Fruit fly (Drosophila melanogaster): ENCODE results near the gene isoQC.

Gene isoQC

DNA sequence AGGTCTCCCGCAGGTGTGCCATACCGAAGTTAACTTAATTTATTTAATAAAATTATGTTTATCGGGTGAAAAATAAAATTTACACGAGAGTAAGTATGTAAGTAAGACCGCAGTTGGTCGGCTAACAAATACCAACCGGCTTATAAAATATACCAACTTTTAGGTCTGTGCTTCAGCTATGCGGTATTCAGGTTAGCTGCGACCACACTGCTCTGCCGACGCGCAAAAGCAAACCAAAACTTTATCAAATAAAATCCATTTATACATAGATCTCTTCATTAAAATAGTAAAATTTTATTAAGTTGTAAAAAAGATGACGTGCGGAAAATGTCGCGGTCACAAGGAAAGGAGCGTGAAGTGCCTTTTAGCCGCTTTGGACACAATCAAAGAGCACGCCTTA, 38.2 kb upstream of the isoQC start, which contains the start of the genes mRpL15 and CtIP:
mRpL15 (minus strand) TSS at position 141 of the 400 bp plus-strand sequence.
CtIP (plus strand) TSS at position 182 of the 400 bp plus-strand sequence.
- TF ChIP-seq Met (GFP tag; optimal IDR thresholded peaks at IDR 0.05) (no peak), esn (GFP tag; optimal IDR thresholded peaks at IDR 0.05) (peak; percentile 16), Eip93F (GFP tag; optimal IDR thresholded peaks at IDR 0.05) (peak; percentile 25)

dm6 chr3L:20439772-20440171, 34.5 kb upstream of the isoQC start, which contains the start of gene Hpd:
Gene Hpd, minus strand, starts transcription at chr3L:20439872.
- TF ChIP-seq CG31627 (GFP tag; optimal IDR thresholded peaks at IDR 0.05) (no peak), CG6808 (GFP tag; optimal IDR thresholded peaks at IDR 0.05) (no peak), Sox15 (GFP tag; optimal IDR thresholded peaks at IDR 0.05) (no peak)

DNA sequence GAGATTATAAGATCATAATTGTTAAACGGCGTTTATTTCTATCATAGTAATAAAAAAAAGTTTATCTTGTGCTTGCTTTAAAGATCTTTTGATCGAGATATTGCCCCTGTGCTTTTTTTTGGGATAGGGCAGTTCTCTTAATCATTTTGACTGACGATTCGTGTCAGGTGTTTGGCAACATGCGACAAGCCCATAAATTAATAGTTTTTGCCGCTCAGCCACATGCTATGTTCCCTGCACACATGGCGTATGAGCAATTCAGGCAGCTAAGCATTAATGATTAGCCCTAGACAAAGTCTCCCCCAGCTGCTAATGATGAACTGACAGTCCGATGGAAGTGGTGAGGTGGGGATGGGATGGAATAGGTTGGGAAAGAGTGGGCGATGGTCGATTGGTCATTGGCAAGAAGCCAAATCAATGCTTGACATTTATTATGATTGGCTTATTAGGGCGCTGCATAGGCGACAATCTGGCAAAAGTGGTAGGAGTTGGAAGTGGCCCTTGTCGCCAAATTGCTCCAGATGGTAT, 33.3 kb upstream of the isoQC start:
- TF ChIP-seq CG8319 (GFP tag; optimal IDR thresholded peaks at IDR 0.05) = no peak
- TF ChIP-seq Lpt (GFP tag; optimal IDR thresholded peaks at IDR 0.05) = no peak
- TF ChIP-seq Met (GFP tag; optimal IDR thresholded peaks at IDR 0.05) = no peak
- TF ChIP-seq Sox15 (GFP tag; optimal IDR thresholded peaks at IDR 0.05) = no peak
- TF ChIP-seq svp (GFP tag) = no peak
- TF ChIP-seq Hr4 (GFP tag; optimal IDR thresholded peaks at IDR 0.05) = no peak

dm6 chr3L:20441632-20442469, 32.4 kb upstream of the isoQC start, which contains the start of gene CG5910:
Gene CG5910, plus strand, starts transcription at chr3L:20442419.
- peak; percentile 86 for TF ChIP-seq CG3032 (tag; optimal IDR thresholded peaks at IDR 0.05)
- no peak for TF ChIP-seq CG16779 (tag; optimal IDR thresholded peaks at IDR 0.05)
- TF ChIP-seq CG8319 (GFP tag; optimal IDR thresholded peaks at IDR 0.05) = no peak
- peak; percentile 89 for TF ChIP-seq Ets96B (tag; optimal IDR thresholded peaks at IDR 0.05)
- TF ChIP-seq CG11902 (GFP tag; optimal IDR thresholded peaks at IDR 0.05) = peak; percentile 37
- TF ChIP-seq Gug (GFP tag; IDR thresholded peaks at IDR 0.05) = no peak
- TF ChIP-seq CG8119 (GFP tag; IDR thresholded peaks at IDR 0.05) = no peak
- TF ChIP-seq Hr4 (GFP tag; optimal IDR thresholded peaks at IDR 0.05) = no peak
- peak; percentile 40 for TF ChIP-seq Sox15 (GFP tag; optimal IDR thresholded peaks at IDR 0.05)
- peak; percentile 44 for TF ChIP-seq fkh (GFP tag; optimal IDR thresholded peaks at IDR 0.05)
- no peak for TF ChIP-seq Hr39 (GFP tag; optimal IDR thresholded peaks at IDR 0.05)
- TF ChIP-seq pdm3 (GFP tag; optimal IDR thresholded peaks at IDR 0.05) = no peak
- peak; percentile 76 for TF ChIP-seq acj6 (GFP tag; optimal IDR thresholded peaks at IDR 0.05)
- peak; percentile 41 for TF ChIP-seq CG11762 (GFP tag; optimal IDR thresholded peaks at IDR 0.05; ENCODE audit: insufficient read depth)
- TF ChIP-seq CG32006 (GFP tag; optimal IDR thresholded peaks at IDR 0.05) = no peak
- TF ChIP-seq cyc (GFP tag; optimal IDR thresholded peaks at IDR 0.05) = peak; percentile 53
- no peak for TF ChIP-seq spab (GFP tag; optimal IDR thresholded peaks at IDR 0.05)
- no peak for TF ChIP-seq CG6276 (GFP tag; optimal IDR thresholded peaks at IDR 0.05)
- no peak for TF ChIP-seq Eip75B (GFP tag; optimal IDR thresholded peaks at IDR 0.05)
- TF ChIP-seq CG31627 (GFP tag; optimal IDR thresholded peaks at IDR 0.05) = peak; percentile 27
- TF ChIP-seq CG4318 (GFP tag; optimal IDR thresholded peaks at IDR 0.05) = no peak
- TF ChIP-seq fd85E (GFP tag; optimal IDR thresholded peaks at IDR 0.05) = no peak
- no peak for TF ChIP-seq svp (GFP tag)
- peak; percentile 61; the same call in 1 of the 3 replicates for TF ChIP-seq CG6163 (GFP tag; IDR thresholded peaks at IDR 0.05)
- no peak for TF ChIP-seq net (GFP tag; optimal IDR thresholded peaks at IDR 0.05)
- no peak for TF ChIP-seq vri (GFP tag; optimal IDR thresholded peaks at IDR 0.05)
- TF ChIP-seq CG10669 (GFP tag; optimal IDR thresholded peaks at IDR 0.05) = no peak
- peak; percentile 89 for TF ChIP-seq Eip78C (GFP tag)
- no peak for TF ChIP-seq Ets21C (GFP tag; optimal IDR thresholded peaks at IDR 0.05)
- peak; percentile 82 for TF ChIP-seq dsx (GFP tag; optimal IDR thresholded peaks at IDR 0.05; ENCODE audit: poor library complexity, severe bottlenecking)
- TF ChIP-seq CG10631 (GFP tag; optimal IDR thresholded peaks at IDR 0.05) = no peak
- TF ChIP-seq CG34406 (GFP tag; optimal IDR thresholded peaks at IDR 0.05) = peak; percentile 75
- no peak for TF ChIP-seq Hr38 (GFP tag; optimal IDR thresholded peaks at IDR 0.05)
- no peak for TF ChIP-seq Blimp-1 (GFP tag; optimal IDR thresholded peaks at IDR 0.05)
- no peak for TF ChIP-seq ss (GFP tag; optimal IDR thresholded peaks at IDR 0.05)
- no peak for TF ChIP-seq CG9139 (GFP tag; optimal IDR thresholded peaks at IDR 0.05)
- no peak for TF ChIP-seq CG6792 (GFP tag; optimal IDR thresholded peaks at IDR 0.05)
- TF ChIP-seq achi (GFP tag; optimal IDR thresholded peaks at IDR 0.05) = no peak
